Worm (Caenorhabditis elegans) whole organism, L2 larva: Measurements from ENCODE around the gene rbm-7.

Experiments
- R02D3.7 ChIP-seq: fragments of 150-350 bp; optimal IDR thresholded peaks from 2 replicates; lab custom pipeline; 2014; ENCODE audit warnings: missing biosample characterization, missing genetic modification characterization
- ZK546.5 ChIP-seq: sonication (generic microtip); optimal IDR thresholded peaks from 2 replicates; lab custom pipeline; 2017; ENCODE audit warnings: missing biosample characterization, missing genetic modification characterization
- ama-1 ChIP-seq: fragments of 150-350 bp; optimal IDR thresholded peaks from 2 replicates; lab custom pipeline; 2018; ENCODE audit warnings: inconsistent platforms
- blmp-1 ChIP-seq: sonication (generic microtip); optimal IDR thresholded peaks from 2 replicates; lab custom pipeline; 2017; ENCODE audit warnings: missing genetic modification characterization, mild to moderate bottlenecking, missing compliant biosample characterization, antibody characterized with exemption, moderate library complexity; ENCODE audit not compliant: insufficient read depth
- elt-3 ChIP-seq: sonication (generic microtip); optimal IDR thresholded peaks from 2 replicates; lab custom pipeline; 2017; ENCODE audit warnings: missing biosample characterization, missing genetic modification characterization
- lin-39 ChIP-seq: fragments of 150-350 bp; optimal IDR thresholded peaks from 2 replicates; lab custom pipeline; 2014; ENCODE audit warnings: missing biosample characterization, missing genetic modification reagents, missing genetic modification characterization
- nhr-25 ChIP-seq: fragments of 150-350 bp; sonication (generic microtip); optimal IDR thresholded peaks from 3 replicates; lab custom pipeline; 2014; ENCODE audit warnings: missing biosample characterization, missing genetic modification characterization
- unc-62 ChIP-seq: fragments of 150-350 bp; optimal IDR thresholded peaks from 2 replicates; lab custom pipeline; 2014; ENCODE audit warnings: missing biosample characterization, missing genetic modification reagents, missing genetic modification characterization

- TF ChIP-seq ZK546.5 (tag; lab: Kevin White, UChicago) (no peak), blmp-1 (tag; lab: Kevin White, UChicago) (no peak), unc-62 (GFP tag; lab: Kevin White, UChicago) (no peak), lin-39 (tag; lab: Kevin White, UChicago) (no peak), R02D3.7 (tag; lab: Kevin White, UChicago) (no peak), nhr-25 (tag; lab: Kevin White, UChicago) (no peak), ama-1 (lab: Kevin White, UChicago) (no peak), elt-3 (tag; lab: Kevin White, UChicago) (no peak)
These were observed 12.4 kb upstream of the rbm-7 start for ce11 chrIII:12944064-12944463.
